Worm (Caenorhabditis elegans) whole organism, late embryonic: ENCODE data around the gene D1086.7.

Experiments
- K09A11.1 ChIP-seq: sonication (generic microtip); optimal IDR thresholded peaks from 2 replicates; lab custom pipeline; 2017; ENCODE audit warnings: antibody characterized with exemption, mild to moderate bottlenecking, missing genetic modification characterization, missing compliant biosample characterization; ENCODE audit not compliant: insufficient read depth
- ahr-1 ChIP-seq: sonication (generic microtip); optimal IDR thresholded peaks from 2 replicates; lab custom pipeline; 2016; ENCODE audit warnings: missing genetic modification characterization, missing compliant biosample characterization
- ceh-6 ChIP-seq: fragments of 200-800 bp; sonication (Bioruptor generic); optimal IDR thresholded peaks from 2 replicates; lab custom pipeline; 2018; ENCODE audit warnings: mild to moderate bottlenecking, missing genetic modification characterization, missing compliant biosample characterization
- dmd-4 ChIP-seq: sonication (generic microtip); optimal IDR thresholded peaks from 2 replicates; lab custom pipeline; 2016; ENCODE audit warnings: borderline replicate concordance, missing genetic modification characterization, missing compliant biosample characterization
- dve-1 ChIP-seq: sonication (generic microtip); optimal IDR thresholded peaks from 2 replicates; lab custom pipeline; 2017; ENCODE audit warnings: antibody characterized with exemption, mild to moderate bottlenecking, missing genetic modification characterization, missing compliant biosample characterization
- eyg-1 ChIP-seq: sonication (generic microtip); optimal IDR thresholded peaks from 2 replicates; lab custom pipeline; 2016; ENCODE audit warnings: missing genotype, missing genetic modification characterization, missing compliant biosample characterization
- fkh-10 ChIP-seq: fragments of 150-350 bp; optimal IDR thresholded peaks from 2 replicates; lab custom pipeline; 2014; ENCODE audit warnings: missing biosample characterization, missing genetic modification reagents, missing genetic modification characterization
- lin-11 ChIP-seq: fragments of 200-800 bp; sonication (Bioruptor generic); optimal IDR thresholded peaks from 2 replicates; lab custom pipeline; 2018; ENCODE audit warnings: mild to moderate bottlenecking, missing genetic modification characterization, missing compliant biosample characterization
- pat-9 ChIP-seq: fragments of 200-800 bp; sonication (Bioruptor generic); optimal IDR thresholded peaks from 2 replicates; lab custom pipeline; 2018; ENCODE audit warnings: mild to moderate bottlenecking, missing genetic modification characterization, moderate library complexity, missing compliant biosample characterization
- pqm-1 ChIP-seq: sonication (generic microtip); optimal IDR thresholded peaks from 2 replicates; lab custom pipeline; 2016; ENCODE audit warnings: missing genetic modification characterization, missing compliant biosample characterization
- pros-1 ChIP-seq: fragments of 150-350 bp; optimal IDR thresholded peaks from 2 replicates; lab custom pipeline; 2014; ENCODE audit warnings: missing biosample characterization, missing genetic modification reagents, missing genetic modification characterization
- rnt-1 ChIP-seq: sonication (generic microtip); optimal IDR thresholded peaks from 2 replicates; lab custom pipeline; 2016; ENCODE audit warnings: missing genetic modification characterization, missing compliant biosample characterization
- sdc-2 ChIP-seq: sonication (generic microtip); optimal IDR thresholded peaks from 2 replicates; lab custom pipeline; 2016; ENCODE audit warnings: missing genotype, missing genetic modification characterization, missing compliant biosample characterization
- tbx-2 ChIP-seq: sonication (generic microtip); optimal IDR thresholded peaks from 2 replicates; lab custom pipeline; 2016; ENCODE audit warnings: missing genetic modification characterization, missing compliant biosample characterization

DNA sequence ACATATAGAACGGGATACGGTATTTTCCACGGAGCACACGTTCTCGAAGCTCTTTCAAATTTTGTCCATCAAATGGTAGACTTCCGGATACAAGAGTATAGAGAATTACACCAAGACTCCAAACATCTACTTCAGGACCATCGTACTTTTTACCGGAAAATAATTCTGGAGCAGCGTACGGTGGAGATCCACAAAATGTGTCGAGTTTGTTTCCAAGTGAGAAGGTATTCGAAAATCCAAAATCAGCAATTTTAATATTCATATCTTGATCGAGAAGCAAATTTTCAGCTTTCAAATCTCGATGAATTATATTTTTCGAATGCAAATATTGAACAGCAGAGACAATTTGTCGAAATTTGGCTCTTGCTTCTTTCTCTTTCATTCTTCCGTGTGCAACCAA is 39.1 kb downstream of the D1086.7 start:
- no peak for TF ChIP-seq ahr-1 (tag; lab: Kevin White, UChicago)
- TF ChIP-seq dmd-4 (tag; lab: Kevin White, UChicago): no peak
- no peak for TF ChIP-seq K09A11.1
- TF ChIP-seq lin-11: no peak
- no peak for TF ChIP-seq pat-9
- no peak for TF ChIP-seq tbx-2 (tag; lab: Kevin White, UChicago)
- no peak for TF ChIP-seq pros-1
- TF ChIP-seq fkh-10 (GFP tag; lab: Kevin White, UChicago): no peak
- TF ChIP-seq pqm-1 (tag; lab: Kevin White, UChicago): no peak
- no peak for TF ChIP-seq rnt-1 (tag; lab: Kevin White, UChicago)
- TF ChIP-seq sdc-2 (tag; lab: Kevin White, UChicago): no peak
- no peak for TF ChIP-seq ceh-6 (GFP tag; lab: Kevin White, UChicago)
- no peak for TF ChIP-seq eyg-1 (tag; lab: Kevin White, UChicago)
- TF ChIP-seq dve-1 (tag; lab: Kevin White, UChicago): no peak
